Fruit fly (Drosophila melanogaster): Measurements from ENCODE around the gene nerfin-2.

The nerfin-2 gene

DNA sequence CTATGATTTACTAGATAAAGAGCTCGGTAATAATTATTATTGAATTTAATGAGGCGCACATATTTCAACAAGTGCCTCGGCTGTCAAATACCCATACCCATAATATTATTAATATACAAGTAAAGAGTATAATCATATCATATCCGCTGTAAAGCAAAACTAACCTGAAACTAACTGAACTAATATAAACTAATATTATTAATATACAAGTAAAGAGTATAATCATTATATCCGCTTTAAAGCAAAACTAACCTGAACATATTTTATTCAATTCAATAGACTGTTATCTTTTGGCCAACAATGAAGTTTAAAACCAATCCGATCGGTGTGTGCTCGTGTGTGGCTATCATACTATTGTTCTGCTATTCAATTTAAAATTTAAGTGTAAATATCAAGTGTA, 4.4 kb upstream of the nerfin-2 start, which contains the start of gene CG33783:
Gene CG33783 (plus strand): TSS at position 301 of the 400 bp plus-strand sequence.
- no peak for TF ChIP-seq CG1620 (GFP tag; optimal IDR thresholded peaks at IDR 0.05)
- no peak for TF ChIP-seq CG12768 (GFP tag; optimal IDR thresholded peaks at IDR 0.05)
- no peak for TF ChIP-seq Crg-1 (GFP tag; optimal IDR thresholded peaks at IDR 0.05)
- no peak for TF ChIP-seq Clk (GFP tag; optimal IDR thresholded peaks at IDR 0.05)
- TF ChIP-seq Mnt (GFP tag; optimal IDR thresholded peaks at IDR 0.05) = no peak

DNA sequence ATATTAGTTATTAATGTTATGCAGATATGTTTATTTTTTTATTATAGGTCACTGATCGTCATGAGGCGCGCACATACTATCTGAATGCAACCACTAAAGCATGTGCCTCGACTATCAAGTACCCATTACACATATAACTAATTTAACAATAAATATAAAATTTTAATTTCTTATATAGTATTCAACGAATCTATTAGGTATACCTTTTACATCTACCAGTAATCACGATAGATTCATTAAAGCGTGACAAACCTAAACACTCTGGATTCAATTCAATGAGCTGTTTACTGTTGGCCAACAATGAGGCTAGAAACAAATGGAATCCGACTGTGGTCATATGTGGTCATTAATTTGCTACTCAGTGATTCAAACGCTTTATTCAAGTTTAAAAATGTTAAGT, 3.3 kb upstream of the nerfin-2 start, which contains the start of gene CG33784:
Gene CG33784 (plus strand): TSS at position 301 of the 400 bp plus-strand sequence.
- TF ChIP-seq CG7101 (tag; optimal IDR thresholded peaks at IDR 0.05) (no peak), tj (GFP tag; optimal IDR thresholded peaks at IDR 0.05) (no peak), Hr96 (GFP tag; optimal IDR thresholded peaks at IDR 0.05) (no peak), CG12768 (GFP tag; optimal IDR thresholded peaks at IDR 0.05) (no peak), cic (GFP tag; optimal IDR thresholded peaks at IDR 0.05) (no peak), CG5204 (GFP tag; optimal IDR thresholded peaks at IDR 0.05) (no peak), pad (GFP tag; optimal IDR thresholded peaks at IDR 0.05) (no peak), cnc (optimal IDR thresholded peaks at IDR 0.05) (no peak), Mnt (GFP tag; optimal IDR thresholded peaks at IDR 0.05) (no peak), CG11617 (GFP tag; optimal IDR thresholded peaks at IDR 0.05) (no peak), CG33017 (tag; optimal IDR thresholded peaks at IDR 0.05) (no peak), toe (GFP tag; optimal IDR thresholded peaks at IDR 0.05) (no peak), Crg-1 (GFP tag; optimal IDR thresholded peaks at IDR 0.05) (no peak), bab1 (GFP tag; optimal IDR thresholded peaks at IDR 0.05) (no peak), CG7045 (GFP tag; optimal IDR thresholded peaks at IDR 0.05) (no peak), CG14711 (tag; optimal IDR thresholded peaks at IDR 0.05) (no peak), ovo (GFP tag; optimal IDR thresholded peaks at IDR 0.05) (no peak)

- TF ChIP-seq Clk (GFP tag; optimal IDR thresholded peaks at IDR 0.05) = no peak
- TF ChIP-seq Hr96 (GFP tag; optimal IDR thresholded peaks at IDR 0.05) = no peak
- no peak for TF ChIP-seq toe (GFP tag; optimal IDR thresholded peaks at IDR 0.05)
- no peak for TF ChIP-seq Crg-1 (GFP tag; optimal IDR thresholded peaks at IDR 0.05)
- no peak for TF ChIP-seq CG33017 (tag; optimal IDR thresholded peaks at IDR 0.05)
- no peak for TF ChIP-seq cic (GFP tag; optimal IDR thresholded peaks at IDR 0.05)
These were observed 2.1 kb upstream of the nerfin-2 start for dm6 chr3R:10068780-10069179.

dm6 chr3R:10070195-10070594, 722 bp upstream of the nerfin-2 start:
- TF ChIP-seq pad (GFP tag; optimal IDR thresholded peaks at IDR 0.05) (no peak), CG11617 (GFP tag; optimal IDR thresholded peaks at IDR 0.05) (no peak), Clk (GFP tag; optimal IDR thresholded peaks at IDR 0.05) (no peak), cic (GFP tag; optimal IDR thresholded peaks at IDR 0.05) (no peak), ovo (GFP tag; optimal IDR thresholded peaks at IDR 0.05) (no peak), cnc (optimal IDR thresholded peaks at IDR 0.05) (no peak), Hr96 (GFP tag; optimal IDR thresholded peaks at IDR 0.05) (no peak), CG7101 (tag; optimal IDR thresholded peaks at IDR 0.05) (no peak)

DNA sequence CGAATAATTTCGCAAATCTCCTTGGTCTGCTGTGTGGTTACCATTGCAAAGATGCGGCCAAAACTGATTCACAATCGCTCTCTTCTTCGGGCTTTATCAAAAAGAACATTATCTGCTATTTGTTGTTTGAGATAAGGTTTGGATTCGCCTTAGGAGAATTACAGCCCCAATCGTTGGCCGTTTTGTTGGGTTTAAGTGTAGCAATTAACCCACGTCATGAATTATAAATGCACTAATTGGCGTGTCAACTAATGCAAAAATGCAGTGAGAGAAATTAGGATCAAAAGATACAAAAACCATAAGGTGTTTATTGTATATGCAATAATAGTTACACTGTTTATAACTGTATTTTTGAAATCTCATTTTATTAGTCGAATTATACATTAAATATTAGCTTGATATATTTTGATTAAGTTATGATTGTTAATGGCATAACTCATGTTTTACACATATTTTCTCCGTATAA, 4.4 kb downstream of the nerfin-2 start, which contains the start of gene Alp13:
Gene Alp13 (minus strand): TSS at position 51 of the 466 bp plus-strand sequence.
- TF ChIP-seq pad (GFP tag; optimal IDR thresholded peaks at IDR 0.05) (peak; percentile 24), CG11617 (GFP tag; optimal IDR thresholded peaks at IDR 0.05) (peak; percentile 47), cnc (optimal IDR thresholded peaks at IDR 0.05) (no peak), Mnt (GFP tag; optimal IDR thresholded peaks at IDR 0.05) (no peak), CG7101 (tag; optimal IDR thresholded peaks at IDR 0.05) (peak; percentile 49), cic (GFP tag; optimal IDR thresholded peaks at IDR 0.05) (peak; percentile 25), kay (GFP tag; ENCODE audit: borderline replicate concordance) (peak; percentile 7), Crg-1 (GFP tag; optimal IDR thresholded peaks at IDR 0.05) (no peak), CG12768 (GFP tag; optimal IDR thresholded peaks at IDR 0.05) (peak; percentile 35), CG5204 (GFP tag; optimal IDR thresholded peaks at IDR 0.05) (peak; percentile 53), Hr96 (GFP tag; optimal IDR thresholded peaks at IDR 0.05) (peak; percentile 21), CG33017 (tag; optimal IDR thresholded peaks at IDR 0.05) (peak; percentile 62), CG14711 (tag; optimal IDR thresholded peaks at IDR 0.05) (no peak)

DNA sequence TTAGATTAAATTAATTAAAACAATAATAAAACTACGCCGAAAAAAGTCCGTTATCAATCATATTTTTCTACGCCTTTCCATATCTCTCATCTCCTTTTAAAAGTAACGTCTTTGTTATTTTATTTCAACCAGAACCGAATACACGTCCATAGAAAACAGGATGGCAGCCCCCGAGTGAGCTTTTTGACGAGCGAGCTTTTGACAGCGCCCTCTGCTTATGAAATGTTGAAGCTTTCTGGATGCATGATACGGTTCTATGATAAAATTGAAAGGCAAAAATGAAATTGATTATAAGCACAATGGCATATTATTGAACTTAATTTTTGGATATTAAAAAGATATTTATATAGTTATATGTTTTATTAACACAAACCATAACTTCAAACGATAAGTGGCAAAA, 5.7 kb downstream of the nerfin-2 start:
- peak; percentile 27 for TF ChIP-seq CG7101 (tag; optimal IDR thresholded peaks at IDR 0.05)
- no peak for TF ChIP-seq toe (GFP tag; optimal IDR thresholded peaks at IDR 0.05)
- TF ChIP-seq Hr96 (GFP tag; optimal IDR thresholded peaks at IDR 0.05) = no peak
- TF ChIP-seq pad (GFP tag; optimal IDR thresholded peaks at IDR 0.05) = peak; percentile 42
- TF ChIP-seq CG1620 (GFP tag; optimal IDR thresholded peaks at IDR 0.05) = peak; percentile 19
- TF ChIP-seq ovo (GFP tag; optimal IDR thresholded peaks at IDR 0.05) = no peak
- TF ChIP-seq CG5204 (GFP tag; optimal IDR thresholded peaks at IDR 0.05) = no peak
- peak; percentile 74 for TF ChIP-seq kay (GFP tag; ENCODE audit: borderline replicate concordance)
- TF ChIP-seq Mnt (GFP tag; optimal IDR thresholded peaks at IDR 0.05) = peak; percentile 9
- TF ChIP-seq Crg-1 (GFP tag; optimal IDR thresholded peaks at IDR 0.05) = peak; percentile 30
- no peak for TF ChIP-seq CG7045 (GFP tag; optimal IDR thresholded peaks at IDR 0.05)
- TF ChIP-seq CG12768 (GFP tag; optimal IDR thresholded peaks at IDR 0.05) = no peak
- peak; percentile 36 for TF ChIP-seq bab1 (GFP tag; optimal IDR thresholded peaks at IDR 0.05)
- TF ChIP-seq CG14711 (tag; optimal IDR thresholded peaks at IDR 0.05) = no peak
- no peak for TF ChIP-seq cnc (optimal IDR thresholded peaks at IDR 0.05)
- no peak for TF ChIP-seq CG11617 (GFP tag; optimal IDR thresholded peaks at IDR 0.05)
- TF ChIP-seq Clk (GFP tag; optimal IDR thresholded peaks at IDR 0.05) = no peak
- no peak for TF ChIP-seq tj (GFP tag; optimal IDR thresholded peaks at IDR 0.05)
- no peak for TF ChIP-seq cic (GFP tag; optimal IDR thresholded peaks at IDR 0.05)
- TF ChIP-seq CG33017 (tag; optimal IDR thresholded peaks at IDR 0.05) = peak; percentile 16

All from whole organism, adult.